Worm (Caenorhabditis elegans) whole organism, L2 larva: ENCODE results near the gene zip-2.

Experiments
- ZK546.5 ChIP-seq: sonication (generic microtip); optimal IDR thresholded peaks from 2 replicates; lab custom pipeline; 2017; ENCODE audit warnings: missing biosample characterization, missing genetic modification characterization
- aly-2 ChIP-seq: fragments of 150-350 bp; optimal IDR thresholded peaks from 2 replicates; lab custom pipeline; 2014; ENCODE audit warnings: missing biosample characterization, missing genetic modification characterization
- ama-1 ChIP-seq: fragments of 150-350 bp; optimal IDR thresholded peaks from 2 replicates; lab custom pipeline; 2018; ENCODE audit warnings: inconsistent platforms
- blmp-1 ChIP-seq: sonication (generic microtip); optimal IDR thresholded peaks from 2 replicates; lab custom pipeline; 2017; ENCODE audit warnings: missing genetic modification characterization, mild to moderate bottlenecking, missing compliant biosample characterization, antibody characterized with exemption, moderate library complexity; ENCODE audit not compliant: insufficient read depth
- lin-13 ChIP-seq: fragments of 150-350 bp; optimal IDR thresholded peaks from 2 replicates; lab custom pipeline; 2014; ENCODE audit warnings: missing biosample characterization, missing genetic modification reagents, missing genetic modification characterization
- lsy-2 ChIP-seq, 2 experiments: fragments of 150-350 bp in 1 of 2; sonication (generic microtip) in 1 of 2; optimal IDR thresholded peaks; 2 replicates each; lab custom pipeline; 2014 to 2017; ENCODE audit warnings: missing biosample characterization in 2 of 2, missing genetic modification characterization in 2 of 2
- nhr-11 ChIP-seq: fragments of 150-350 bp; optimal IDR thresholded peaks from 2 replicates; lab custom pipeline; 2014; ENCODE audit warnings: missing biosample characterization, missing genetic modification characterization
- nhr-12 ChIP-seq: fragments of 150-350 bp; optimal IDR thresholded peaks from 2 replicates; lab custom pipeline; 2014; ENCODE audit warnings: missing biosample characterization, missing genetic modification characterization
- nhr-25 ChIP-seq: fragments of 150-350 bp; sonication (generic microtip); optimal IDR thresholded peaks from 3 replicates; lab custom pipeline; 2014; ENCODE audit warnings: missing biosample characterization, missing genetic modification characterization
- nhr-6 ChIP-seq: fragments of 150-350 bp; optimal IDR thresholded peaks from 2 replicates; lab custom pipeline; 2014; ENCODE audit warnings: missing biosample characterization, missing genetic modification characterization

DNA sequence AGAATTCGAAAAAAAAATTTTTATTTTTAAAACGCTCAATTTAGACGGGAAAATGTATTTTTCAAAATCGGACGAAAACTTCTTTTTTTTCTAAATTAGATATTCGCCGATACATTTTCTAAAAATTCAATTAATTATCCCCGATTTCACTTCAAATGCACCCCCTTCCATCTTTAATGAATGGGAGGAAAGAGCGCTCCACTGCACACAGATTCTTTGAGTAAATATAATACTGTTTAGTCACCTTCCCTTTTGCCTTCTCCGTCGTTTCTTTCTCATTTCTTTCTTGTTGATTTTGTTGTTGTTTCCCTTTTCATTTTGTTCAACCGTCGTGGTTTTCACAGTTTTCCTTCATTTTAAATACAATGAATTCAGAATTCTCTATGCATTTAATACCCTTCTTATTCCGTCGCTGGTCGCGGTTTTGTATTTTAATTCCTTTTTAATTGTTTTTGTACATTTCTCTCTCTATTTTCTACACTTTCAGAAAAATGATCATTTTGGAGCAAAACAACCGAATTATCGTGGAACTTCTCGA is 29.1 kb downstream of the zip-2 start, which contains the start of gene arx-4:
- TF ChIP-seq lsy-2 (tag; optimal IDR thresholded peaks at IDR 0.05; lab: Kevin White, UChicago): no peak
- TF ChIP-seq blmp-1 (tag; lab: Kevin White, UChicago): no peak
- no peak for TF ChIP-seq ama-1 (lab: Kevin White, UChicago)
- TF ChIP-seq aly-2 (tag; lab: Kevin White, UChicago): no peak
- no peak for TF ChIP-seq ZK546.5 (tag; lab: Kevin White, UChicago)
- TF ChIP-seq nhr-25 (tag; lab: Kevin White, UChicago): no peak
- no peak for TF ChIP-seq nhr-11 (tag; lab: Kevin White, UChicago)
- no peak for TF ChIP-seq lin-13 (GFP tag; lab: Kevin White, UChicago)
- TF ChIP-seq nhr-6 (tag; lab: Kevin White, UChicago): no peak
- no peak for TF ChIP-seq nhr-12 (tag; lab: Kevin White, UChicago)
